Worm (Caenorhabditis elegans) whole organism, L1 larva: ENCODE data around the gene mab-5.

Experiments used
- C04F5.9 ChIP-seq: sonication (generic microtip); optimal IDR thresholded peaks from 2 replicates; lab custom pipeline; 2016; ENCODE audit warnings: missing genetic modification characterization, missing compliant biosample characterization
- C16A3.4 ChIP-seq: fragments of 150-350 bp; optimal IDR thresholded peaks from 2 replicates; lab custom pipeline; 2014; ENCODE audit warnings: missing biosample characterization, missing genetic modification characterization
- C34B4.2 ChIP-seq: sonication (generic microtip); optimal IDR thresholded peaks from 2 replicates; lab custom pipeline; 2017; ENCODE audit warnings: mild to moderate bottlenecking, missing genetic modification characterization, missing compliant biosample characterization
- Y116A8C.19 ChIP-seq: sonication (generic microtip); optimal IDR thresholded peaks from 2 replicates; lab custom pipeline; 2016; ENCODE audit warnings: missing compliant biosample characterization, missing genetic modification characterization, borderline replicate concordance
- aha-1 ChIP-seq: fragments of 150-350 bp; optimal IDR thresholded peaks from 2 replicates; lab custom pipeline; 2014; ENCODE audit warnings: missing biosample characterization, missing genetic modification characterization
- aly-2 ChIP-seq: fragments of 150-350 bp; optimal IDR thresholded peaks from 2 replicates; lab custom pipeline; 2014; ENCODE audit warnings: missing biosample characterization, missing genetic modification characterization
- blmp-1 ChIP-seq: fragments of 150-350 bp; optimal IDR thresholded peaks from 2 replicates; lab custom pipeline; 2014; ENCODE audit warnings: missing biosample characterization, missing genetic modification characterization
- ceh-8 ChIP-seq: fragments of 200-800 bp; sonication (Bioruptor generic); optimal IDR thresholded peaks from 2 replicates; lab custom pipeline; 2018; ENCODE audit warnings: mild to moderate bottlenecking, missing genetic modification characterization, moderate library complexity, missing compliant biosample characterization
- ceh-90 ChIP-seq: sonication (generic microtip); optimal IDR thresholded peaks from 2 replicates; lab custom pipeline; 2016; ENCODE audit warnings: missing genetic modification characterization, missing compliant biosample characterization
- efl-1 ChIP-seq, 4 experiments: fragments of 150-350 bp; optimal IDR thresholded peaks in 3 of 4; peaks in 1 of 4; 1 replicate in 1 of 4; 2 replicates in 3 of 4; lab custom pipeline; 2014; ENCODE audit warnings: missing biosample characterization in 2 of 4, missing genetic modification characterization in 2 of 4, missing genetic modification reagents in 2 of 4
- elt-2 ChIP-seq: sonication (generic microtip); optimal IDR thresholded peaks from 2 replicates; lab custom pipeline; 2016; ENCODE audit warnings: missing genetic modification characterization, mild to moderate bottlenecking, inconsistent platforms, missing compliant biosample characterization, missing genetic modification reagents
- grh-1 ChIP-seq: fragments of 200-800 bp; sonication (Bioruptor generic); IDR thresholded peaks from 2 replicates; pipeline ENCODE4 v1.3.6; 2022; ENCODE audit warnings: missing genetic modification reagents, missing genetic modification characterization, missing compliant biosample characterization
- hlh-4 ChIP-seq: sonication (generic microtip); optimal IDR thresholded peaks from 2 replicates; lab custom pipeline; 2016; ENCODE audit warnings: mild to moderate bottlenecking, missing genetic modification characterization, missing compliant biosample characterization
- hpl-2 ChIP-seq: fragments of 150-350 bp; optimal IDR thresholded peaks from 2 replicates; lab custom pipeline; 2014; ENCODE audit warnings: missing biosample characterization, missing genetic modification reagents, missing genetic modification characterization
- jun-1 ChIP-seq: fragments of 150-350 bp; optimal IDR thresholded peaks from 2 replicates; lab custom pipeline; 2014; ENCODE audit warnings: missing biosample characterization, missing genetic modification reagents, missing genetic modification characterization
- lin-13 ChIP-seq: fragments of 150-350 bp; optimal IDR thresholded peaks from 2 replicates; lab custom pipeline; 2014; ENCODE audit warnings: missing biosample characterization, missing genetic modification reagents, missing genetic modification characterization
- lin-14 ChIP-seq: fragments of 200-800 bp; sonication (Bioruptor generic); optimal IDR thresholded peaks from 2 replicates; lab custom pipeline; 2018; ENCODE audit warnings: mild to moderate bottlenecking, missing genetic modification characterization, moderate library complexity, missing compliant biosample characterization
- lin-15B ChIP-seq: fragments of 150-350 bp; sonication (generic microtip); optimal IDR thresholded peaks from 3 replicates; lab custom pipeline; 2014; ENCODE audit warnings: missing biosample characterization, missing genetic modification characterization
- lin-35 ChIP-seq, 2 experiments: fragments of 150-350 bp; optimal IDR thresholded peaks; 2 replicates each; lab custom pipeline; 2014; ENCODE audit warnings: missing biosample characterization in 2 of 2, missing genetic modification characterization in 2 of 2, missing genetic modification reagents in 2 of 2
- lin-39 ChIP-seq: fragments of 150-350 bp; optimal IDR thresholded peaks from 2 replicates; lab custom pipeline; 2014; ENCODE audit warnings: missing biosample characterization, missing genetic modification reagents, missing genetic modification characterization
- lsy-2 ChIP-seq, 2 experiments: fragments of 150-350 bp; optimal IDR thresholded peaks; 2 replicates each; lab custom pipeline; 2014; ENCODE audit warnings: missing biosample characterization in 2 of 2, missing genetic modification characterization in 2 of 2
- mdl-1 ChIP-seq, 2 experiments: fragments of 150-350 bp; optimal IDR thresholded peaks; 2 replicates each; lab custom pipeline; 2014 to 2017; ENCODE audit warnings: missing biosample characterization in 2 of 2, missing genetic modification characterization in 2 of 2, inconsistent platforms in 1 of 2
- mep-1 ChIP-seq: fragments of 150-350 bp; optimal IDR thresholded peaks from 2 replicates; lab custom pipeline; 2014; ENCODE audit warnings: missing biosample characterization, missing genetic modification characterization
- nhr-19 ChIP-seq: fragments of 200-800 bp; sonication (Bioruptor generic); conservative IDR thresholded peaks from 2 replicates; pipeline ENCODE4 v1.3.6; 2022; ENCODE audit warnings: missing genetic modification characterization, missing compliant biosample characterization
- nhr-237 ChIP-seq: fragments of 150-350 bp; optimal IDR thresholded peaks from 2 replicates; lab custom pipeline; 2014; ENCODE audit warnings: missing biosample characterization, missing genetic modification characterization
- nhr-28 ChIP-seq: fragments of 150-350 bp; optimal IDR thresholded peaks from 2 replicates; lab custom pipeline; 2014; ENCODE audit warnings: missing biosample characterization, missing genetic modification characterization
- nhr-47 ChIP-seq: sonication (generic microtip); optimal IDR thresholded peaks from 2 replicates; lab custom pipeline; 2016; ENCODE audit warnings: mild to moderate bottlenecking, missing genetic modification characterization, moderate library complexity, missing compliant biosample characterization
- nhr-76 ChIP-seq: sonication (generic microtip); optimal IDR thresholded peaks from 2 replicates; lab custom pipeline; 2017; ENCODE audit warnings: missing biosample characterization, missing genetic modification characterization
- nhr-84 ChIP-seq: sonication (generic microtip); optimal IDR thresholded peaks from 2 replicates; lab custom pipeline; 2017; ENCODE audit warnings: missing biosample characterization, missing genetic modification characterization
- nhr-85 ChIP-seq: sonication (generic microtip); peaks from one replicate; lab custom pipeline; 2016; ENCODE audit warnings: missing genetic modification characterization, inconsistent platforms, missing compliant biosample characterization
- pag-3 ChIP-seq: sonication (generic microtip); optimal IDR thresholded peaks from 2 replicates; lab custom pipeline; 2017; ENCODE audit warnings: missing genetic modification characterization, mild to moderate bottlenecking, missing compliant biosample characterization, antibody characterized with exemption, borderline replicate concordance; ENCODE audit not compliant: insufficient read depth
- pqm-1 ChIP-seq: sonication (generic microtip); optimal IDR thresholded peaks from 3 replicates; lab custom pipeline; 2017; ENCODE audit warnings: missing biosample characterization, missing genetic modification characterization
- snu-23 ChIP-seq: sonication (generic microtip); optimal IDR thresholded peaks from 2 replicates; lab custom pipeline; 2016; ENCODE audit warnings: missing genetic modification characterization, missing compliant biosample characterization
- sox-4 ChIP-seq: sonication (generic microtip); optimal IDR thresholded peaks from 2 replicates; lab custom pipeline; 2016; ENCODE audit warnings: missing genetic modification characterization, missing compliant biosample characterization
- sup-37 ChIP-seq: fragments of 200-800 bp; sonication (Bioruptor generic); optimal IDR thresholded peaks from 2 replicates; lab custom pipeline; 2018; ENCODE audit warnings: mild to moderate bottlenecking, missing genetic modification characterization, missing compliant biosample characterization
- unc-130 ChIP-seq: fragments of 150-350 bp; optimal IDR thresholded peaks from 2 replicates; lab custom pipeline; 2017; ENCODE audit warnings: missing biosample characterization, missing genetic modification characterization, inconsistent platforms
- unc-30 ChIP-seq: sonication (generic microtip); optimal IDR thresholded peaks from 2 replicates; lab custom pipeline; 2017; ENCODE audit warnings: missing biosample characterization, missing genetic modification characterization
- unc-62 ChIP-seq: fragments of 150-350 bp; optimal IDR thresholded peaks from 2 replicates; lab custom pipeline; 2014; ENCODE audit warnings: missing biosample characterization, missing genetic modification reagents, missing genetic modification characterization
- vab-15 ChIP-seq: sonication (generic microtip); optimal IDR thresholded peaks from 2 replicates; lab custom pipeline; 2017; ENCODE audit warnings: missing genotype, mild to moderate bottlenecking, missing genetic modification characterization, missing compliant biosample characterization
- xbp-1 ChIP-seq: sonication (generic microtip); optimal IDR thresholded peaks from 2 replicates; lab custom pipeline; 2016; ENCODE audit warnings: missing genetic modification characterization, missing compliant biosample characterization
- ztf-11 ChIP-seq, 2 experiments: sonication (generic microtip); optimal IDR thresholded peaks; 2 replicates each; lab custom pipeline; 2016 to 2017; ENCODE audit warnings: missing genetic modification characterization in 2 of 2, missing biosample characterization in 1 of 2, missing compliant biosample characterization in 1 of 2
- ztf-4 ChIP-seq: fragments of 150-350 bp; optimal IDR thresholded peaks from 2 replicates; lab custom pipeline; 2014; ENCODE audit warnings: missing biosample characterization, missing genetic modification characterization

Gene mab-5

DNA sequence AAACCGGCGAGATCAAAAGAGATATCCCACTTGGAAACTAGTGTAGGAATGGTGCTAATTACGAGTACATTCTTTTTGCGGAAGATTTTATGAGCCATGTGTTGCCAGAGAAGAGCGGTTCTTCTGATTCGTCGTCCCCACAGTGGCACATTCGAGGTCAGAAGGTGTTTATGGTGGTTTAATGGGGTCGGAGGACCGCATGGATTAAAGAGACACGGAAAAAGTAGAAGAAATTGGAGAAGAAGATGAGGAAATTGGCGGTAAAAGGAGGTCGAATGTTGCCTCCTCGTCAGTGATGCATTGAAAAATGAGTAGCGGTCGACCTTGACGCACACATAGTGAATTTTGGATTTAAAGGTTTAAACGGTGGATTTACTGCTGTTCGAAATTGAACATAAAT lies 49.7 kb downstream of the mab-5 start:
- TF ChIP-seq ztf-11 (tag; optimal IDR thresholded peaks at IDR 0.05; lab: Kevin White, UChicago) (peak in 1 of 2 experiments; percentile 9), nhr-28 (tag; lab: Kevin White, UChicago) (no peak), efl-1 (optimal IDR thresholded peaks at IDR 0.05; lab: Kevin White, UChicago) (no peak), efl-1 (GFP tag; optimal IDR thresholded peaks at IDR 0.05 in 1 of 2; lab: Kevin White, UChicago) (no peak), lin-14 (GFP tag; lab: Kevin White, UChicago) (peak; percentile 43), jun-1 (tag; lab: Kevin White, UChicago) (no peak), lsy-2 (tag; optimal IDR thresholded peaks at IDR 0.05; lab: Kevin White, UChicago) (peak in 1 of 2 experiments; percentile 10), blmp-1 (tag; lab: Kevin White, UChicago) (peak; percentile 49), nhr-85 (tag; lab: Kevin White, UChicago) (peak; percentile 83), lin-13 (no peak)

DNA sequence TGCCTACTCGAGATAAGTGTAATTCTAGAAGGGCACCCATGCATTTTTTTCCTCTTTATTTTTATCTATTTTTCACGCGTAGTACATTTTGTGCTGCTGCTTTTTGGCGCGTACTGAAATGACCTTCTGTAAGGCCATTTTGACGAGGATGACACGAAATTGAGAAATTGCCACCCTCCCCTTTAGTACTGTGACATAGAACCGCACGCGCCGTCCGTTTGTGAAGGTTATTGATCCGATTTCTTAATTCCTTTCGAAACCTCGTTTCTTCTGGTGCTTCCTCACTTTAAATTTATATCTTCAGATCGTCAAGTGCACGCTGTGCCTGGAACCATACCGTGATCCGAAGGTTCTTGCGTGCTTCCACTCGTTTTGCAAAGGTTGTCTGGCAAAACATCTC lies 52.2 kb downstream of the mab-5 start:
- TF ChIP-seq lin-14 (GFP tag; lab: Kevin White, UChicago) (peak; percentile 54), nhr-85 (tag; lab: Kevin White, UChicago) (peak; percentile 53), snu-23 (GFP tag; lab: Kevin White, UChicago) (peak; percentile 7), unc-62 (GFP tag; lab: Kevin White, UChicago) (no peak), efl-1 (optimal IDR thresholded peaks at IDR 0.05; lab: Kevin White, UChicago) (no peak), efl-1 (GFP tag; optimal IDR thresholded peaks at IDR 0.05 in 1 of 2; lab: Kevin White, UChicago) (peak in 1 of 2 experiments; percentile 65), unc-30 (tag; lab: Kevin White, UChicago) (no peak)

DNA sequence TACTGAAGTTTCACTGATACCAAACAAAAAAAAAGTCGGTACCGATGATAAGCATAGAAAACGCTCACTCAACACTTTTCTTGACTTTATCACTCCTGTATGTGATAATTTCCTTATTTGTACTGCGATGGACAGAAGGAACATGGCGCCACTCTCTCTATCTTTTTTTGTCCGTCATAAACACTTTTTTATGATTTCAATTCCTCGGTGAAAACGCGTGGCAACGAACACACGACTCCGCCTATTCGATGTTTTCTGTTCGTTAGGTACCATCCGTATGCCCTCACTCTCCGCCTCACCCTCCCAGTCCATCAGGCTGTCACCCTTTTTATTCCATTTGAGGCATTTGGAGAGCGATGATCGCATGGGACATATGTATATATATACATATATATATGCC lies 52.9 kb downstream of the mab-5 start:
- TF ChIP-seq nhr-19 (GFP tag; lab: Robert Waterston, UW) (no peak), efl-1 (optimal IDR thresholded peaks at IDR 0.05; lab: Kevin White, UChicago) (no peak), efl-1 (GFP tag; optimal IDR thresholded peaks at IDR 0.05 in 1 of 2; lab: Kevin White, UChicago) (peak in 1 of 2 experiments; percentile 85), nhr-84 (no peak), ceh-90 (tag; lab: Kevin White, UChicago) (no peak), mdl-1 (tag; optimal IDR thresholded peaks at IDR 0.05; lab: Kevin White, UChicago) (peak in 1 of 2 experiments; percentile 4), lin-15B (tag; lab: Kevin White, UChicago) (no peak), elt-2 (tag; lab: Kevin White, UChicago) (peak; percentile 36), nhr-237 (tag; lab: Kevin White, UChicago) (no peak), ztf-11 (tag; optimal IDR thresholded peaks at IDR 0.05; lab: Kevin White, UChicago) (no peak), aly-2 (tag; lab: Kevin White, UChicago) (no peak), mep-1 (tag; lab: Kevin White, UChicago) (peak; percentile 6)

DNA sequence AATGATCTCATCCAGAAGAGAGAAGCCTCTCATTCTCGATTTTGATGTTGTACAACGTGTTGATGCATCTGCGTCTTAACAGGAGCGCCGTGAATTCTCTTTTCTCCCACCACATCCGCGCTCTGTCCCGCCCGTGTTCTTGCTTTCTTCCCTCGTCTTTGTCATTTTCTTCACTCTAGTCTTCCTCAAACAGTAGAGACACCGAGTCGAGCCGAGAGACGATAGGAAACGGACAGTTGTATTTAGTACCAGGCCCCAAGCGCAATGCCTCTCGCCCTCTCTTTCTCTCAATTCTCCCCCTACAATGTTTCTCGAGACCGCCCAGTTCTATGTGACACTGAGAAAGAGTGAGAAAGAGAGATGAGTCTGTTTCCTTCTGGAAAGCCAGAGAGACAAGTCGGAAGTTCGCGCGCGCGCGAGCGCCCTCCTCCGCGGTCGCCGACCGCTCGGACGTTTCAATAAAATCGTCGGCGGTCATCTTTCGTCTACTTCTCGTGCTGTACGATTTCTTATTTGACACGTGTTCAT lies 53.7 kb downstream of the mab-5 start, which contains the start of gene ZK112.4:
Gene ZK112.4, minus strand, starts transcription at position 478 of the 528 bp plus-strand sequence.
- TF ChIP-seq lin-15B (tag; lab: Kevin White, UChicago) (no peak), grh-1 (GFP tag; lab: Robert Waterston, UW) (no peak), ceh-8 (GFP tag; lab: Kevin White, UChicago) (no peak), jun-1 (tag; lab: Kevin White, UChicago) (peak; percentile 67), C34B4.2 (tag; lab: Kevin White, UChicago) (no peak), nhr-47 (tag; lab: Kevin White, UChicago) (peak; percentile 52), efl-1 (optimal IDR thresholded peaks at IDR 0.05; lab: Kevin White, UChicago) (peak; percentile 40 to 44), efl-1 (GFP tag; optimal IDR thresholded peaks at IDR 0.05 in 1 of 2; lab: Kevin White, UChicago) (peak; percentile 30 to 91), mep-1 (tag; lab: Kevin White, UChicago) (peak; percentile 74), elt-2 (tag; lab: Kevin White, UChicago) (peak; percentile 6), ceh-90 (tag; lab: Kevin White, UChicago) (no peak), C16A3.4 (tag; lab: Kevin White, UChicago) (peak; percentile 36), snu-23 (GFP tag; lab: Kevin White, UChicago) (peak; percentile 76), unc-130 (tag; lab: Kevin White, UChicago) (no peak), unc-62 (GFP tag; lab: Kevin White, UChicago) (no peak), sox-4 (tag; lab: Kevin White, UChicago) (no peak), lin-35 (GFP tag; optimal IDR thresholded peaks at IDR 0.05; lab: Kevin White, UChicago) (peak; percentile 28 to 33), hlh-4 (tag; lab: Kevin White, UChicago) (no peak), vab-15 (tag; lab: Kevin White, UChicago) (no peak), pqm-1 (tag; lab: Kevin White, UChicago) (no peak), nhr-76 (tag; lab: Kevin White, UChicago) (no peak), hpl-2 (GFP tag; lab: Kevin White, UChicago) (no peak), ztf-11 (tag; optimal IDR thresholded peaks at IDR 0.05; lab: Kevin White, UChicago) (no peak), C04F5.9 (tag; lab: Kevin White, UChicago) (no peak), ztf-4 (tag; lab: Kevin White, UChicago) (no peak), sup-37 (GFP tag; lab: Kevin White, UChicago) (no peak), nhr-84 (peak; percentile 35), lin-14 (GFP tag; lab: Kevin White, UChicago) (peak; percentile 98), Y116A8C.19 (tag; lab: Kevin White, UChicago) (no peak), lin-39 (tag; lab: Kevin White, UChicago) (no peak), pag-3 (tag; lab: Kevin White, UChicago) (no peak), nhr-19 (GFP tag; lab: Robert Waterston, UW) (peak; percentile 51), aha-1 (tag; lab: Kevin White, UChicago) (no peak), xbp-1 (tag; lab: Kevin White, UChicago) (peak; percentile 30)
